Worm (Caenorhabditis elegans): ENCODE results near the gene lst-2.

lst-2 gene

ce11 chrX:4388834-4389409, 5.8 kb upstream of the lst-2 start, which contains the start of gene dpy-23 (continued):
- no peak for TF ChIP-seq eor-1 (tag; optimal IDR thresholded peaks at IDR 0.05)

ce11 chrX:4386493-4386892, 3.3 kb upstream of the lst-2 start:
- peak; percentile 21 for TF ChIP-seq nhr-25 (tag; optimal IDR thresholded peaks at IDR 0.05)
- TF ChIP-seq lin-15B (tag; optimal IDR thresholded peaks at IDR 0.05) = no peak

ce11 chrX:4377689-4378088, 5.5 kb downstream of the lst-2 start, which contains the start of gene R160.12:
TSS of gene R160.12 (minus strand) at chrX:4377789.
- TF ChIP-seq nfya-1 (tag; optimal IDR thresholded peaks at IDR 0.05; ENCODE audit: insufficient read depth) (no peak), R02D3.7 (tag; optimal IDR thresholded peaks at IDR 0.05) (no peak), snpc-4 (tag; optimal IDR thresholded peaks at IDR 0.05) (no peak), ceh-82 (tag; optimal IDR thresholded peaks at IDR 0.05) (no peak), jun-1 (tag; optimal IDR thresholded peaks at IDR 0.05) (no peak), nhr-77 (tag; optimal IDR thresholded peaks at IDR 0.05) (no peak), nhr-43 (tag; optimal IDR thresholded peaks at IDR 0.05; ENCODE audit: poor library complexity, severe bottlenecking) (no peak), tbx-2 (tag; optimal IDR thresholded peaks at IDR 0.05) (no peak), egl-5 (tag; optimal IDR thresholded peaks at IDR 0.05) (no peak), nhr-67 (tag; optimal IDR thresholded peaks at IDR 0.05) (no peak), nhr-23 (tag; optimal IDR thresholded peaks at IDR 0.05) (no peak)

ce11 chrX:4376801-4377200, 6.4 kb downstream of the lst-2 start, which contains the start of gene R160.2:
TSS of gene R160.2 (minus strand) at chrX:4376901.
- TF ChIP-seq fkh-10 (GFP tag; optimal IDR thresholded peaks at IDR 0.05) (no peak), ama-1 (optimal IDR thresholded peaks at IDR 0.05) (no peak), elt-3 (tag; optimal IDR thresholded peaks at IDR 0.05) (no peak), pha-4 (tag; optimal IDR thresholded peaks at IDR 0.05) (no peak), lsy-12 (tag; optimal IDR thresholded peaks at IDR 0.05) (no peak), nhr-23 (tag; optimal IDR thresholded peaks at IDR 0.05) (no peak), ceh-28 (tag; optimal IDR thresholded peaks at IDR 0.05) (no peak), lin-39 (tag; optimal IDR thresholded peaks at IDR 0.05) (no peak), zag-1 (tag; optimal IDR thresholded peaks at IDR 0.05) (no peak), unc-39 (tag; optimal IDR thresholded peaks at IDR 0.05) (no peak)

ce11 chrX:4373123-4373522, 10.0 kb downstream of the lst-2 start, which contains the start of gene R160.6:
TSS of gene R160.6 (minus strand) at chrX:4373223.
- TF ChIP-seq mdl-1 (tag; optimal IDR thresholded peaks at IDR 0.05) (no peak), ceh-28 (tag; optimal IDR thresholded peaks at IDR 0.05) (no peak), hmg-11 (tag; optimal IDR thresholded peaks at IDR 0.05) (no peak), nhr-25 (tag; optimal IDR thresholded peaks at IDR 0.05) (no peak), tbx-2 (tag; optimal IDR thresholded peaks at IDR 0.05) (no peak), nhr-23 (tag; optimal IDR thresholded peaks at IDR 0.05) (no peak), nhr-67 (tag; optimal IDR thresholded peaks at IDR 0.05) (no peak), lin-39 (tag; optimal IDR thresholded peaks at IDR 0.05) (no peak), ZK546.5 (tag; optimal IDR thresholded peaks at IDR 0.05) (no peak), snpc-4 (tag; optimal IDR thresholded peaks at IDR 0.05) (no peak), skn-1 (tag; optimal IDR thresholded peaks at IDR 0.05) (no peak), ceh-82 (tag; optimal IDR thresholded peaks at IDR 0.05) (no peak), fkh-2 (tag; optimal IDR thresholded peaks at IDR 0.05) (no peak), nhr-76 (tag; optimal IDR thresholded peaks at IDR 0.05) (no peak), sea-2 (GFP tag; optimal IDR thresholded peaks at IDR 0.05) (no peak), pha-4 (tag; optimal IDR thresholded peaks at IDR 0.05) (no peak), unc-62 (GFP tag; optimal IDR thresholded peaks at IDR 0.05) (no peak)

- no peak for TF ChIP-seq fkh-10 (GFP tag; optimal IDR thresholded peaks at IDR 0.05)
- TF ChIP-seq ceh-16 (tag; optimal IDR thresholded peaks at IDR 0.05) = no peak
- TF ChIP-seq nhr-11 (tag; optimal IDR thresholded peaks at IDR 0.05) = no peak
- no peak for TF ChIP-seq pqm-1 (tag; optimal IDR thresholded peaks at IDR 0.05)
- no peak for TF ChIP-seq unc-39 (tag; optimal IDR thresholded peaks at IDR 0.05)
- no peak for TF ChIP-seq nhr-25 (tag; optimal IDR thresholded peaks at IDR 0.05)
- no peak for TF ChIP-seq fkh-2 (tag; optimal IDR thresholded peaks at IDR 0.05)
- TF ChIP-seq sea-2 (GFP tag; optimal IDR thresholded peaks at IDR 0.05) = no peak
- no peak for TF ChIP-seq jun-1 (tag; optimal IDR thresholded peaks at IDR 0.05)
- TF ChIP-seq fos-1 (tag; optimal IDR thresholded peaks at IDR 0.05) = no peak
- TF ChIP-seq ceh-9 (tag; optimal IDR thresholded peaks at IDR 0.05) = no peak
- no peak for TF ChIP-seq aly-2 (tag; optimal IDR thresholded peaks at IDR 0.05)
- no peak for TF ChIP-seq lin-39 (tag; optimal IDR thresholded peaks at IDR 0.05)
Observed at ce11 chrX:4371988-4372387, 11.2 kb downstream of the lst-2 start, which contains the start of gene R160.14. TSS of gene R160.14 (minus strand) at chrX:4372088.
